Worm (Caenorhabditis elegans) whole organism, young adult: ENCODE data around the gene ZK185.1.

Source experiments
- B0019.2 ChIP-seq: fragments of 200-800 bp; sonication (Bioruptor generic); conservative IDR thresholded peaks from 2 replicates; pipeline ENCODE4 v1.3.6; 2022; ENCODE audit warnings: missing genetic modification reagents, missing genetic modification characterization, missing compliant biosample characterization
- B0261.1 ChIP-seq: sonication (generic microtip); optimal IDR thresholded peaks from 2 replicates; lab custom pipeline; 2016; ENCODE audit warnings: mild to moderate bottlenecking, missing genetic modification characterization, moderate library complexity, missing compliant biosample characterization
- B0336.3 ChIP-seq: fragments of 200-800 bp; sonication (Bioruptor generic); IDR thresholded peaks from 2 replicates; pipeline ENCODE4 v1.3.6; 2022; ENCODE audit warnings: missing genetic modification characterization, missing compliant biosample characterization
- F23B12.7 ChIP-seq: sonication (generic microtip); optimal IDR thresholded peaks from 2 replicates; lab custom pipeline; 2017; ENCODE audit warnings: missing genetic modification characterization, mild to moderate bottlenecking, missing compliant biosample characterization, antibody characterized with exemption, moderate library complexity; ENCODE audit not compliant: insufficient read depth
- F33H1.4 ChIP-seq: fragments of 200-800 bp; sonication (Bioruptor generic); IDR thresholded peaks from 2 replicates; pipeline ENCODE4 v1.3.6; 2022; ENCODE audit warnings: missing genetic modification reagents, missing genetic modification characterization, missing compliant biosample characterization
- F57A8.1 ChIP-seq: fragments of 200-800 bp; sonication (Bioruptor generic); optimal IDR thresholded peaks from 2 replicates; lab custom pipeline; 2018; ENCODE audit warnings: mild to moderate bottlenecking, missing genetic modification characterization, moderate library complexity, missing compliant biosample characterization
- F57C9.4 ChIP-seq: sonication (generic microtip); optimal IDR thresholded peaks from 2 replicates; lab custom pipeline; 2017; ENCODE audit warnings: mild to moderate bottlenecking, missing genetic modification characterization, missing compliant biosample characterization
- Y53F4B.3 ChIP-seq: fragments of 200-800 bp; sonication (Bioruptor generic); IDR thresholded peaks from 2 replicates; pipeline ENCODE4 v1.3.6; 2022; ENCODE audit warnings: missing genetic modification reagents, missing genetic modification characterization, missing compliant biosample characterization
- Y53G8AR.9 ChIP-seq: fragments of 200-800 bp; sonication (Bioruptor generic); conservative IDR thresholded peaks from 2 replicates; pipeline ENCODE4 v1.3.6; 2022; ENCODE audit warnings: missing genetic modification reagents, missing genetic modification characterization, missing compliant biosample characterization
- Y79H2A.3 ChIP-seq: fragments of 200-800 bp; sonication (Bioruptor generic); conservative IDR thresholded peaks from 2 replicates; pipeline ENCODE4 v1.3.6; 2022; ENCODE audit warnings: missing genetic modification reagents, missing genetic modification characterization, missing compliant biosample characterization
- akir-1 ChIP-seq: fragments of 200-800 bp; sonication (Bioruptor generic); optimal IDR thresholded peaks from 2 replicates; lab custom pipeline; 2018; ENCODE audit warnings: mild to moderate bottlenecking, missing genetic modification characterization, moderate library complexity, missing compliant biosample characterization
- aptf-2 ChIP-seq: fragments of 200-800 bp; sonication (Bioruptor generic); conservative IDR thresholded peaks from 2 replicates; pipeline ENCODE4 v1.3.6; 2022; ENCODE audit warnings: missing genetic modification reagents, missing genetic modification characterization, missing compliant biosample characterization
- attf-6 ChIP-seq: fragments of 200-800 bp; sonication (Bioruptor generic); IDR thresholded peaks from 2 replicates; pipeline ENCODE4 v1.3.6; 2022; ENCODE audit warnings: missing genetic modification reagents, missing genetic modification characterization, missing compliant biosample characterization
- bed-1 ChIP-seq: fragments of 200-800 bp; sonication (Bioruptor generic); IDR thresholded peaks from 2 replicates; pipeline ENCODE4 v1.3.6; 2022; ENCODE audit warnings: missing genetic modification reagents, missing genetic modification characterization, missing compliant biosample characterization
- bed-2 ChIP-seq: fragments of 200-800 bp; sonication (Bioruptor generic); IDR thresholded peaks from 2 replicates; pipeline ENCODE4 v1.3.6; 2022; ENCODE audit warnings: missing genetic modification reagents, missing genetic modification characterization, missing compliant biosample characterization
- cebp-1 ChIP-seq, 2 experiments: fragments of 200-800 bp in 1 of 2; sonication (Bioruptor generic) in 1 of 2; sonication (generic microtip) in 1 of 2; IDR thresholded peaks in 1 of 2; optimal IDR thresholded peaks in 1 of 2; 2 replicates each; pipeline versions ENCODE4 v1.3.6 to Lab custom; 2017 to 2022; ENCODE audit warnings: missing compliant biosample characterization in 2 of 2, missing genetic modification characterization in 2 of 2, mild to moderate bottlenecking in 1 of 2, missing genetic modification reagents in 1 of 2, moderate library complexity in 1 of 2
- chd-7 ChIP-seq: sonication (generic microtip); optimal IDR thresholded peaks from 2 replicates; lab custom pipeline; 2016; ENCODE audit warnings: mild to moderate bottlenecking, missing genetic modification characterization, moderate library complexity, missing compliant biosample characterization
- die-1 ChIP-seq: sonication (generic microtip); optimal IDR thresholded peaks from 2 replicates; lab custom pipeline; 2016; ENCODE audit warnings: missing genotype, mild to moderate bottlenecking, missing genetic modification characterization, missing compliant biosample characterization
- dox-1 ChIP-seq: fragments of 200-800 bp; sonication (Bioruptor generic); IDR thresholded peaks from 2 replicates; pipeline ENCODE4 v1.3.6; 2022; ENCODE audit warnings: missing genetic modification reagents, missing genetic modification characterization, missing compliant biosample characterization
- dpff-1 ChIP-seq: sonication (generic microtip); optimal IDR thresholded peaks from 2 replicates; lab custom pipeline; 2017; ENCODE audit warnings: mild to moderate bottlenecking, missing genetic modification characterization, missing compliant biosample characterization
- gei-17 ChIP-seq: fragments of 200-800 bp; sonication (Bioruptor generic); optimal IDR thresholded peaks from 2 replicates; lab custom pipeline; 2018; ENCODE audit warnings: mild to moderate bottlenecking, missing genetic modification characterization, missing compliant biosample characterization
- hlh-12 ChIP-seq: sonication (generic microtip); optimal IDR thresholded peaks from 2 replicates; lab custom pipeline; 2016; ENCODE audit warnings: missing genetic modification characterization, missing compliant biosample characterization
- let-607 ChIP-seq, 2 experiments: fragments of 200-800 bp in 1 of 2; sonication (Bioruptor generic) in 1 of 2; sonication (generic microtip) in 1 of 2; optimal IDR thresholded peaks; 2 replicates each; lab custom pipeline; 2016 to 2018; ENCODE audit warnings: mild to moderate bottlenecking in 2 of 2, missing compliant biosample characterization in 2 of 2, missing genetic modification characterization in 2 of 2, moderate library complexity in 2 of 2, missing genotype in 1 of 2
- lin-40 ChIP-seq: sonication (generic microtip); optimal IDR thresholded peaks from 2 replicates; lab custom pipeline; 2016; ENCODE audit warnings: missing genetic modification characterization, mild to moderate bottlenecking, missing compliant biosample characterization, missing genotype, missing genetic modification reagents
- madf-6 ChIP-seq: fragments of 200-800 bp; sonication (Bioruptor generic); IDR thresholded peaks from 2 replicates; pipeline ENCODE4 v1.3.6; 2022; ENCODE audit warnings: missing genetic modification reagents, missing genetic modification characterization, missing compliant biosample characterization
- madf-8 ChIP-seq: fragments of 200-800 bp; sonication (Bioruptor generic); conservative IDR thresholded peaks from 2 replicates; pipeline ENCODE4 v1.3.6; 2022; ENCODE audit warnings: missing genetic modification reagents, missing genetic modification characterization, missing compliant biosample characterization
- mxl-1 ChIP-seq: sonication (generic microtip); optimal IDR thresholded peaks from 2 replicates; lab custom pipeline; 2016; ENCODE audit warnings: missing genetic modification characterization, missing compliant biosample characterization
- nfya-2 ChIP-seq: fragments of 200-800 bp; sonication (Bioruptor generic); IDR thresholded peaks from 2 replicates; pipeline ENCODE4 v1.3.6; 2022; ENCODE audit warnings: missing genetic modification reagents, missing genetic modification characterization, missing compliant biosample characterization
- nhr-179 ChIP-seq: sonication (generic microtip); optimal IDR thresholded peaks from 2 replicates; lab custom pipeline; 2016; ENCODE audit warnings: mild to moderate bottlenecking, missing genetic modification characterization, missing compliant biosample characterization
- nhr-80 ChIP-seq: sonication (generic microtip); optimal IDR thresholded peaks from 2 replicates; lab custom pipeline; 2016; ENCODE audit warnings: missing genetic modification characterization, missing compliant biosample characterization
- nhr-90 ChIP-seq: sonication (generic microtip); optimal IDR thresholded peaks from 2 replicates; lab custom pipeline; 2016; ENCODE audit warnings: missing genotype, mild to moderate bottlenecking, missing genetic modification characterization, missing compliant biosample characterization
- pbrm-1 ChIP-seq: fragments of 200-800 bp; sonication (Bioruptor generic); IDR thresholded peaks from 2 replicates; pipeline ENCODE4 v1.3.6; 2022; ENCODE audit warnings: missing genetic modification reagents, missing genetic modification characterization, missing compliant biosample characterization
- repo-1 ChIP-seq: sonication (generic microtip); optimal IDR thresholded peaks from 2 replicates; lab custom pipeline; 2017; ENCODE audit warnings: mild to moderate bottlenecking, missing genetic modification characterization, missing compliant biosample characterization
- unc-62 ChIP-seq: fragments of 150-350 bp; optimal IDR thresholded peaks from 2 replicates; lab custom pipeline; 2014; ENCODE audit warnings: missing biosample characterization, missing genetic modification reagents, missing genetic modification characterization
- ztf-22 ChIP-seq: fragments of 200-800 bp; sonication (Bioruptor generic); optimal IDR thresholded peaks from 2 replicates; lab custom pipeline; 2018; ENCODE audit warnings: mild to moderate bottlenecking, missing genetic modification characterization, moderate library complexity, missing compliant biosample characterization
- ztf-28 ChIP-seq: fragments of 200-800 bp; sonication (Bioruptor generic); IDR thresholded peaks from 2 replicates; pipeline ENCODE4 v1.3.6; 2022; ENCODE audit warnings: missing genetic modification reagents, missing genetic modification characterization, missing compliant biosample characterization

ZK185.1 gene

DNA sequence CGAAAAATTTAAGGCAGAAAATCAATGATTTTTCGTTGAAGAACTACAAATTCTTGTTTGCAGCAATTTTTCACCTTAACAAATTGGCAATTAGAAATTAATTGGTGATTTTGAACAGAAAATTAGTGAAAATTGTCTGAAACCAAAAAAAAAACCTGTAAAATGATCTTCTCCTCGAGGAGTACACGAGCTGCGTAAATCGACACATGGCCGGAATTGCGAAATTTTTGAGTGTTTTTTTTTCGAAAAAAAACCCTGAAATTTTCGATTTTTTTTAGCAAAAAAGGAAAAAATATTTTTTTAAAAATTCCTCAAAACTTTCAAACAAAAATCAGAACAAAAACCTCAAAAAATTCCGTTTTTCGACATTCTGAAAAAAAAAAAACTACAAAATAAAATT lies 3.2 kb downstream of the ZK185.1 start:
- TF ChIP-seq cebp-1 (GFP tag; IDR thresholded peaks at IDR 0.05; lab: Robert Waterston, UW) (no peak), cebp-1 (tag; optimal IDR thresholded peaks at IDR 0.05; lab: Kevin White, UChicago) (peak; percentile 67), gei-17 (GFP tag; lab: Kevin White, UChicago) (no peak)

DNA sequence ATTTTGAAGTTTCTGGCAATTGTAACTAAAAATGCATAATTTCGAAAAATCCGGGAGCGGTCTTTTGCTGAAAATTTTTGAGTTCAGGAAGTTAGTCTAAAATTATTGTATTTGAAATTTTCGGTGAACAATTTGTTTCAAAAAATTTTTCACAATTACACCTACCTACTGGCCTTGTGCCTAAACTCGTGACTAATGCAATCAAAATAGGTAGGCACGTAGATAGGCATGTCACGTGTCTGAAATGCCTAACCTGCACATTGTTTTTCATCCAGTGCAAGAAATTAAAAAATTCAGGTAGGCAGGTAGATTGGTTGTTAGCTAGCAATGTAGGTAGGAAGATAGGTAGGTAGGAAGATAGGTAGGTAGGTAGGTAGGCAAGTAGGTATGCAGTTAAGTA lies 8.8 kb downstream of the ZK185.1 start:
- TF ChIP-seq akir-1 (GFP tag; lab: Kevin White, UChicago) (no peak), B0019.2 (GFP tag; lab: Robert Waterston, UW) (no peak), Y53F4B.3 (GFP tag; lab: Robert Waterston, UW) (no peak), die-1 (tag; lab: Kevin White, UChicago) (no peak), B0336.3 (GFP tag; lab: Robert Waterston, UW) (no peak), chd-7 (tag; lab: Kevin White, UChicago) (no peak), aptf-2 (GFP tag; lab: Robert Waterston, UW) (no peak), repo-1 (tag; lab: Kevin White, UChicago) (no peak), nhr-179 (tag; lab: Kevin White, UChicago) (no peak), F57C9.4 (no peak), ztf-28 (GFP tag; lab: Robert Waterston, UW) (no peak), attf-6 (no peak), hlh-12 (tag; lab: Kevin White, UChicago) (no peak), nfya-2 (no peak), F23B12.7 (tag; lab: Kevin White, UChicago) (no peak), lin-40 (no peak), madf-8 (GFP tag; lab: Robert Waterston, UW) (no peak)

DNA sequence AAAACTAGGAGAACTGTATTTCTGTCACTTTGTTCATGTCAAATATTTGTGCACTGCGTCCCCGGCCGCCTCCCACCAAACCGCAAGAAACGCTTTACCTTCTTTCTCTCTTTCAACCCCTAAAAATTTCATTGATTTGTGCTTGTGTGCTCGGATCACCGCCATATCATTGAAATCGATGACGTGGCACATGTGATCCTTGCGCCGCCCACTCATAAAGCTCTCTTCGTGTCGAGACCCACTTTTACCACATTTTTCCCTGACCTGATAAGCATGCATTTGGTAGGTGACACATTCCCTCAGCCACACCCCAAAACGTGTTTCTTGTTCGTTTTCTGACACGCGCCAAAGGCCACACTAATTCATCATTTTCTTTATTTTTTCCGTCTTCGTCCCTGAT lies 9.4 kb downstream of the ZK185.1 start:
- no peak for TF ChIP-seq F33H1.4 (GFP tag; lab: Robert Waterston, UW)
- TF ChIP-seq unc-62 (GFP tag; lab: Kevin White, UChicago), result no peak
- TF ChIP-seq bed-2 (GFP tag; lab: Robert Waterston, UW), result no peak
- TF ChIP-seq F57A8.1, result no peak
- no peak for TF ChIP-seq ztf-22
- no peak for TF ChIP-seq cebp-1 (GFP tag; IDR thresholded peaks at IDR 0.05; lab: Robert Waterston, UW)
- TF ChIP-seq cebp-1 (tag; optimal IDR thresholded peaks at IDR 0.05; lab: Kevin White, UChicago), result peak; percentile 44
- TF ChIP-seq Y53G8AR.9 (GFP tag; lab: Robert Waterston, UW), result no peak
- no peak for TF ChIP-seq repo-1 (tag; lab: Kevin White, UChicago)
- no peak for TF ChIP-seq B0261.1 (tag; lab: Kevin White, UChicago)
- TF ChIP-seq B0336.3 (GFP tag; lab: Robert Waterston, UW), result peak; percentile 35; the same call in 1 of the 2 replicates
- TF ChIP-seq pbrm-1 (GFP tag; lab: Robert Waterston, UW), result no peak
- peak; percentile 93 for TF ChIP-seq nhr-80 (tag; lab: Kevin White, UChicago)
- no peak for TF ChIP-seq mxl-1 (tag; lab: Kevin White, UChicago)
- TF ChIP-seq bed-1 (GFP tag; lab: Robert Waterston, UW), result no peak
- peak; percentile 37 to 67 for TF ChIP-seq let-607 (tag; optimal IDR thresholded peaks at IDR 0.05; lab: Kevin White, UChicago)
- no peak for TF ChIP-seq Y79H2A.3
- peak; percentile 26 for TF ChIP-seq nhr-90 (tag; lab: Kevin White, UChicago)
- TF ChIP-seq dox-1 (GFP tag; lab: Robert Waterston, UW), result peak; percentile 70
- TF ChIP-seq, all 124 proteins: peak for 6

DNA sequence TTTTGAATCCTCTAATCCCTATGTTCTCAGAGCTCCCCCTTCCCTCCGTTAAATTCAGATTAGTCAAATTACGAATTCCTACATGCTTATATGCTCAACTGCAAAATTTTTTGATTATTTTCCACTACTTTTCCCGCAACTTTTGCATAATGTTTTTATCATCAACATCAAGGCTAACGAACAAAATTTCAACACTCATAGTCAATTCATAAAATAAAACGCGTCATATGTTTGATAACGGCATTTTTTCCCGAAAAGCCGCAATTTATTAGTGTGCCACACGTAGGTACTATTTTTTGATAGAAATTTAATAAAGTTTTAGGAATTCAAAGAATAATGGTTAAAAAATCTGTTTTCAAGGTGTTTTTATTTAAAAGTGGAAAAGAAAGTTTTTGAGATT lies 10.8 kb downstream of the ZK185.1 start:
- no peak for TF ChIP-seq madf-6 (GFP tag; lab: Robert Waterston, UW)
- no peak for TF ChIP-seq dpff-1 (tag; lab: Kevin White, UChicago)
- peak; percentile 33 for TF ChIP-seq nhr-80 (tag; lab: Kevin White, UChicago)
